Fruit fly (Drosophila melanogaster) whole organism, embryonic: Measurements from ENCODE around the gene Pak.

Experiments
- C15 ChIP-seq: fragments of 200-800 bp; sonication (Bioruptor generic); IDR thresholded peaks from 3 replicates; pipeline ENCODE4 v1.3.6; 2022; ENCODE audit warnings: missing biosample characterization, missing genetic modification characterization
- CG10462 ChIP-seq: fragments of 200-800 bp; sonication (Bioruptor generic); optimal IDR thresholded peaks from 2 replicates; lab custom pipeline; 2016; ENCODE audit warnings: missing biosample characterization, missing genetic modification characterization
- CG11560 ChIP-seq: fragments of 200-800 bp; sonication (Bioruptor generic); IDR thresholded peaks from 3 replicates; pipeline ENCODE4 v1.3.6; 2022; ENCODE audit warnings: missing biosample characterization, missing genetic modification characterization
- CG1233 ChIP-seq: fragments of 200-800 bp; sonication (Bioruptor generic); optimal IDR thresholded peaks from 4 replicates; lab custom pipeline; 2018; ENCODE audit warnings: missing biosample characterization, mild to moderate bottlenecking, missing genetic modification characterization
- CG14050 ChIP-seq: fragments of 200-800 bp; sonication (Bioruptor generic); IDR thresholded peaks from 3 replicates; pipeline ENCODE4 v1.3.6; 2022; ENCODE audit warnings: missing biosample characterization, missing genetic modification characterization
- CG2889 ChIP-seq: fragments of 200-800 bp; sonication (Bioruptor generic); IDR thresholded peaks from 3 replicates; pipeline ENCODE4 v1.3.6; 2022; ENCODE audit warnings: missing biosample characterization, missing genetic modification characterization
- CG30403 ChIP-seq: fragments of 200-800 bp; sonication (Bioruptor generic); optimal IDR thresholded peaks from 3 replicates; lab custom pipeline; 2016; ENCODE audit warnings: missing biosample characterization, missing genetic modification characterization
- CG32767 ChIP-seq: fragments of 200-800 bp; sonication (Bioruptor generic); IDR thresholded peaks from 2 replicates; pipeline ENCODE4 v1.3.6; 2022; ENCODE audit warnings: missing biosample characterization, missing genetic modification characterization
- CG42726 ChIP-seq: fragments of 200-800 bp; sonication (Bioruptor generic); IDR thresholded peaks from 2 replicates; pipeline ENCODE4 v1.3.6; 2022; ENCODE audit warnings: missing biosample characterization, missing genetic modification characterization; ENCODE audit not compliant: partially characterized antibody
- CG43689 ChIP-seq: fragments of 200-800 bp; sonication (Bioruptor generic); IDR thresholded peaks from 2 replicates; pipeline ENCODE4 v1.3.6; 2022; ENCODE audit warnings: missing biosample characterization, missing genetic modification characterization
- CG4617 ChIP-seq: fragments of 200-800 bp; sonication (Bioruptor generic); optimal IDR thresholded peaks from 3 replicates; lab custom pipeline; 2016; ENCODE audit warnings: missing biosample characterization, missing genetic modification characterization, borderline replicate concordance
- CG4707 ChIP-seq: fragments of 200-800 bp; sonication (Bioruptor generic); optimal IDR thresholded peaks from 2 replicates; lab custom pipeline; 2018; ENCODE audit warnings: missing biosample characterization, mild to moderate bottlenecking, missing genetic modification characterization, moderate library complexity
- CG6254 ChIP-seq: fragments of 200-800 bp; sonication (Bioruptor generic); optimal IDR thresholded peaks from 3 replicates; lab custom pipeline; 2017; ENCODE audit warnings: mild to moderate bottlenecking, missing biosample characterization, missing genetic modification reagents, missing genetic modification characterization
- CG7928 ChIP-seq: fragments of 200-800 bp; sonication (Bioruptor generic); optimal IDR thresholded peaks from 2 replicates; lab custom pipeline; 2017; ENCODE audit warnings: missing biosample characterization, mild to moderate bottlenecking, missing genetic modification characterization
- CG8281 ChIP-seq: fragments of 200-800 bp; sonication (Bioruptor generic); optimal IDR thresholded peaks from 2 replicates; lab custom pipeline; 2018; ENCODE audit warnings: missing biosample characterization, mild to moderate bottlenecking, missing genetic modification characterization, moderate library complexity
- CG8478 ChIP-seq: fragments of >200 bp; optimal IDR thresholded peaks from 2 replicates; lab custom pipeline; 2018
- CG9932 ChIP-seq: fragments of 200-800 bp; sonication (Bioruptor generic); IDR thresholded peaks from 2 replicates; pipeline ENCODE4 v1.3.6; 2022; ENCODE audit warnings: missing biosample characterization, missing genetic modification characterization
- D19A ChIP-seq: fragments of 200-800 bp; optimal IDR thresholded peaks from 3 replicates; lab custom pipeline; 2019; ENCODE audit warnings: missing biosample characterization, mild to moderate bottlenecking, missing genetic modification characterization, moderate library complexity
- D19B ChIP-seq: fragments of 200-800 bp; sonication (Bioruptor generic); optimal IDR thresholded peaks from 2 replicates; lab custom pipeline; 2017; ENCODE audit warnings: missing biosample characterization, mild to moderate bottlenecking, missing genetic modification characterization
- Doc3 ChIP-seq: fragments of 200-800 bp; sonication (Bioruptor generic); IDR thresholded peaks from 3 replicates; pipeline ENCODE4 v1.3.6; 2022; ENCODE audit warnings: missing biosample characterization, missing genetic modification characterization; ENCODE audit not compliant: partially characterized antibody
- Dp ChIP-seq: fragments of 200-800 bp; sonication (Bioruptor generic); optimal IDR thresholded peaks from 2 replicates; lab custom pipeline; 2018; ENCODE audit warnings: missing biosample characterization, mild to moderate bottlenecking, missing genetic modification characterization, moderate library complexity
- Lhr ChIP-seq: fragments of 200-800 bp; sonication (Bioruptor generic); optimal IDR thresholded peaks from 3 replicates; lab custom pipeline; 2017; ENCODE audit warnings: mild to moderate bottlenecking, missing biosample characterization, missing genetic modification reagents, missing genetic modification characterization
- Lim3 ChIP-seq: fragments of 200-800 bp; sonication (Bioruptor generic); IDR thresholded peaks from 2 replicates; pipeline ENCODE4 v1.3.6; 2022; ENCODE audit warnings: missing biosample characterization, missing genetic modification characterization
- NK7.1 ChIP-seq: fragments of 200-800 bp; sonication (Bioruptor generic); optimal IDR thresholded peaks from 3 replicates; lab custom pipeline; 2016; ENCODE audit warnings: missing biosample characterization, missing genetic modification characterization
- Nf-YA ChIP-seq: fragments of 200-800 bp; sonication (Bioruptor generic); IDR thresholded peaks from 2 replicates; pipeline ENCODE4 v1.3.6; 2022; ENCODE audit warnings: missing biosample characterization, missing genetic modification characterization
- Opbp ChIP-seq: fragments of 200-800 bp; sonication (Bioruptor generic); IDR thresholded peaks from 3 replicates; pipeline ENCODE4 v1.3.6; 2022; ENCODE audit warnings: missing biosample characterization, missing genetic modification characterization; ENCODE audit not compliant: partially characterized antibody
- Scr ChIP-seq: fragments of 200-800 bp; sonication (Bioruptor generic); IDR thresholded peaks from 2 replicates; pipeline ENCODE4 v1.3.6; 2022; ENCODE audit warnings: missing biosample characterization, missing genetic modification characterization; ENCODE audit not compliant: partially characterized antibody
- Sin3A ChIP-seq: fragments of >200 bp; optimal IDR thresholded peaks from 2 replicates; lab custom pipeline; 2018
- amos ChIP-seq: fragments of 200-800 bp; sonication (Bioruptor generic); IDR thresholded peaks from 2 replicates; pipeline ENCODE4 v1.3.6; 2022; ENCODE audit warnings: missing biosample characterization, missing genetic modification characterization; ENCODE audit not compliant: partially characterized antibody
- ap ChIP-seq: fragments of 200-800 bp; sonication (Bioruptor generic); IDR thresholded peaks from 2 replicates; pipeline ENCODE4 v1.3.6; 2022; ENCODE audit warnings: missing biosample characterization, missing genetic modification characterization
- bbx ChIP-seq: fragments of 200-800 bp; sonication (Bioruptor generic); IDR thresholded peaks from 2 replicates; pipeline ENCODE4 v1.3.6; 2022; ENCODE audit warnings: missing biosample characterization, missing genetic modification characterization; ENCODE audit not compliant: partially characterized antibody
- bcd ChIP-seq: fragments of 200-800 bp; sonication (Bioruptor generic); optimal IDR thresholded peaks from 2 replicates; lab custom pipeline; 2017; ENCODE audit warnings: missing biosample characterization, mild to moderate bottlenecking, missing genetic modification characterization
- cas ChIP-seq: fragments of 200-800 bp; sonication (Bioruptor generic); IDR thresholded peaks from 2 replicates; pipeline ENCODE4 v1.3.6; 2022; ENCODE audit warnings: missing biosample characterization, missing genetic modification characterization
- cato ChIP-seq: fragments of 200-800 bp; sonication (Bioruptor generic); optimal IDR thresholded peaks from 2 replicates; lab custom pipeline; 2016; ENCODE audit warnings: missing biosample characterization, missing genetic modification characterization, borderline replicate concordance
- chif ChIP-seq, 2 experiments: fragments of 200-800 bp; sonication (Bioruptor generic); optimal IDR thresholded peaks; 3 replicates each; lab custom pipeline; 2016; ENCODE audit warnings: missing biosample characterization in 2 of 2, missing genetic modification characterization in 2 of 2
- dmrt99B ChIP-seq: fragments of 200-800 bp; sonication (Bioruptor generic); optimal IDR thresholded peaks from 2 replicates; lab custom pipeline; 2018; ENCODE audit warnings: missing biosample characterization, mild to moderate bottlenecking, missing genetic modification characterization, moderate library complexity
- grau ChIP-seq: fragments of 200-800 bp; optimal IDR thresholded peaks from 3 replicates; lab custom pipeline; 2019; ENCODE audit warnings: missing biosample characterization, mild to moderate bottlenecking, missing genetic modification characterization, moderate library complexity
- prd ChIP-seq, 3 experiments: fragments of >200 bp in 2 of 3; fragments of 200-800 bp in 1 of 3; sonication (Bioruptor generic) in 1 of 3; optimal IDR thresholded peaks in 2 of 3; IDR thresholded peaks in 1 of 3; 2 replicates in 2 of 3; 3 replicates in 1 of 3; pipeline versions ENCODE4 v1.3.6 to Lab custom; 2017 to 2022; ENCODE audit warnings: missing biosample characterization in 1 of 3, missing genetic modification characterization in 1 of 3
- ranshi ChIP-seq: fragments of 200-800 bp; sonication (Bioruptor generic); IDR thresholded peaks from 2 replicates; pipeline ENCODE4 v1.3.6; 2022; ENCODE audit warnings: missing biosample characterization, missing genetic modification characterization
- salm ChIP-seq: fragments of 200-800 bp; sonication (Bioruptor generic); optimal IDR thresholded peaks from 2 replicates; lab custom pipeline; 2018; ENCODE audit warnings: missing biosample characterization, mild to moderate bottlenecking, missing genetic modification characterization
- sc ChIP-seq, 3 experiments: fragments of >200 bp in 2 of 3; fragments of 200-800 bp in 1 of 3; sonication (Bioruptor generic) in 1 of 3; optimal IDR thresholded peaks; 2 replicates in 2 of 3; 3 replicates in 1 of 3; lab custom pipeline; 2017; ENCODE audit warnings: mild to moderate bottlenecking in 1 of 3, missing biosample characterization in 1 of 3, missing genetic modification characterization in 1 of 3, missing genetic modification reagents in 1 of 3
- sens ChIP-seq: fragments of 200-800 bp; sonication (Bioruptor generic); peaks from one replicate; lab custom pipeline; 2016; ENCODE audit warnings: missing biosample characterization, missing genetic modification characterization
- sna ChIP-seq: fragments of 200-800 bp; sonication (Bioruptor generic); IDR thresholded peaks from 2 replicates; pipeline ENCODE4 v1.3.6; 2022; ENCODE audit warnings: missing biosample characterization, missing genetic modification characterization; ENCODE audit not compliant: partially characterized antibody
- tna ChIP-seq: fragments of 200-800 bp; sonication (Bioruptor generic); IDR thresholded peaks from 2 replicates; pipeline ENCODE4 v1.3.6; 2022; ENCODE audit warnings: missing biosample characterization, missing genetic modification characterization; ENCODE audit not compliant: partially characterized antibody
- tup ChIP-seq: fragments of 200-800 bp; sonication (Bioruptor generic); optimal IDR thresholded peaks from 2 replicates; lab custom pipeline; 2016; ENCODE audit warnings: missing biosample characterization, mild to moderate bottlenecking, missing genetic modification characterization, moderate library complexity
- vnd ChIP-seq: fragments of 200-800 bp; sonication (Bioruptor generic); IDR thresholded peaks from 3 replicates; pipeline ENCODE4 v1.3.6; 2022; ENCODE audit warnings: missing biosample characterization, missing genetic modification characterization; ENCODE audit not compliant: partially characterized antibody
- vvl ChIP-seq: fragments of 200-800 bp; sonication (Bioruptor generic); IDR thresholded peaks from 2 replicates; pipeline ENCODE4 v1.3.6; 2022; ENCODE audit warnings: missing biosample characterization, missing genetic modification characterization
- zen ChIP-seq: fragments of 200-800 bp; sonication (Bioruptor generic); optimal IDR thresholded peaks from 3 replicates; lab custom pipeline; 2018; ENCODE audit warnings: missing biosample characterization, mild to moderate bottlenecking, missing genetic modification characterization, moderate library complexity
- zen2 ChIP-seq: fragments of 200-800 bp; sonication (Bioruptor generic); IDR thresholded peaks from 3 replicates; pipeline ENCODE4 v1.3.6; 2022; ENCODE audit warnings: missing biosample characterization, missing genetic modification characterization; ENCODE audit not compliant: partially characterized antibody
- zfh2 ChIP-seq: fragments of 200-800 bp; sonication (Bioruptor generic); optimal IDR thresholded peaks from 2 replicates; lab custom pipeline; 2016; ENCODE audit warnings: missing biosample characterization, missing genetic modification characterization

Pak gene

DNA sequence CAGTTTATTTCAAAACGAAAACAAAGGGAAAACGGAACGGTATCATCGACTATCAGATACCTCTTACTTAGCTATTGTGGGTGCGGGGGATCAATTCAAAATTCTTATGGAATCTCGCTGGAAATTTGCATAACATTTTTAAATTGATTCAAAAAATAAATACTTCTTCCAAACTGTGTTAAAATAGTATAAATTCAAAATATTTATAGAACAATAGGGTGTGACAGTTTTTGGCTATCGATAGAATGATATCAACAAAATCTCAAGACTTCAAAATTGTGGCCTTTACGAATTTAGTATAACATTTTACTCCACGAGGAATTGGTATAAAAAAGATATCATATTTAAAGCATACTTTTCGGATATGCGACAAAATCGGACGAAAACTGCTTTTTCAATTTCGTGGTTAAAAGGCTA lies 37.7 kb downstream of the Pak start (continued):
- no peak for TF ChIP-seq CG4617
- peak; percentile 55 for TF ChIP-seq bbx (GFP tag; lab: Robert Waterston, UW)
- peak; percentile 44 for TF ChIP-seq D19B (GFP tag; lab: Kevin White, UChicago)
- TF ChIP-seq bcd (GFP tag; lab: Kevin White, UChicago), result no peak
- TF ChIP-seq CG11560 (tag; lab: Robert Waterston, UW), result no peak
- no peak for TF ChIP-seq CG6254 (GFP tag; lab: Kevin White, UChicago)
- TF ChIP-seq zen, result no peak
- no peak for TF ChIP-seq CG43689 (GFP tag; lab: Robert Waterston, UW)
- TF ChIP-seq CG7928 (GFP tag; lab: Kevin White, UChicago), result no peak
- TF ChIP-seq CG8478 (lab: Kevin White, UChicago), result no peak
- TF ChIP-seq zfh2 (GFP tag; lab: Kevin White, UChicago), result no peak
- peak; percentile 92 for TF ChIP-seq tna
- TF ChIP-seq Sin3A (lab: Kevin White, UChicago), result no peak
- no peak for TF ChIP-seq CG14050 (GFP tag; lab: Robert Waterston, UW)
- TF ChIP-seq CG1233 (GFP tag; lab: Kevin White, UChicago), result no peak
- TF ChIP-seq Nf-YA (GFP tag; lab: Robert Waterston, UW), result no peak
- no peak for TF ChIP-seq prd (optimal IDR thresholded peaks at IDR 0.05; lab: Kevin White, UChicago)
- no peak for TF ChIP-seq prd (GFP tag; IDR thresholded peaks at IDR 0.05; lab: Robert Waterston, UW)
- TF ChIP-seq salm (tag; lab: Kevin White, UChicago), result no peak
- TF ChIP-seq Lhr (GFP tag; lab: Kevin White, UChicago), result no peak
- no peak for TF ChIP-seq cato (GFP tag; lab: Kevin White, UChicago)
- no peak for TF ChIP-seq CG42726 (GFP tag; lab: Robert Waterston, UW)
- TF ChIP-seq Lim3 (GFP tag; lab: Robert Waterston, UW), result no peak
- TF ChIP-seq CG30403 (GFP tag; lab: Kevin White, UChicago), result no peak
- TF ChIP-seq zen2 (GFP tag; lab: Robert Waterston, UW), result peak; percentile 55; the same call in 1 of the 3 replicates
- no peak for TF ChIP-seq D19A (tag; lab: Kevin White, UChicago)
- TF ChIP-seq Opbp, result peak; percentile 48; the same call in 1 of the 3 replicates
- TF ChIP-seq CG4707, result no peak
- no peak for TF ChIP-seq grau (tag; lab: Kevin White, UChicago)
- no peak for TF ChIP-seq CG32767 (GFP tag; lab: Robert Waterston, UW)
- TF ChIP-seq vvl (GFP tag; lab: Robert Waterston, UW), result no peak
- TF ChIP-seq CG8281, result no peak
- no peak for TF ChIP-seq cas (GFP tag; lab: Robert Waterston, UW)
- TF ChIP-seq amos (GFP tag; lab: Robert Waterston, UW), result peak; percentile 47; the same call in 1 of the 2 replicates
- TF ChIP-seq sna (GFP tag; lab: Robert Waterston, UW), result peak; percentile 81
- TF ChIP-seq vnd (GFP tag; lab: Robert Waterston, UW), result peak; percentile 69; the same call in 2 of the 3 replicates
- TF ChIP-seq ranshi (GFP tag; lab: Robert Waterston, UW), result no peak
- TF ChIP-seq sc (optimal IDR thresholded peaks at IDR 0.05; lab: Kevin White, UChicago), result no peak
- no peak for TF ChIP-seq sc (GFP tag; optimal IDR thresholded peaks at IDR 0.05; lab: Kevin White, UChicago)
- TF ChIP-seq CG2889 (GFP tag; lab: Robert Waterston, UW), result no peak
- TF ChIP-seq Dp (GFP tag; lab: Kevin White, UChicago), result no peak
- TF ChIP-seq C15 (GFP tag; lab: Robert Waterston, UW), result no peak
- TF ChIP-seq Doc3 (GFP tag; lab: Robert Waterston, UW), result peak; percentile 64; the same call in 1 of the 3 replicates
- TF ChIP-seq sens (GFP tag; lab: Kevin White, UChicago), result peak; percentile 48
- peak; percentile 71 for TF ChIP-seq Scr (GFP tag; lab: Robert Waterston, UW)
- TF ChIP-seq CG10462, result no peak
- no peak for TF ChIP-seq ap
- TF ChIP-seq CG9932 (GFP tag; lab: Robert Waterston, UW), result no peak
- no peak for TF ChIP-seq NK7.1 (GFP tag; lab: Kevin White, UChicago)
- no peak for TF ChIP-seq chif (GFP tag; optimal IDR thresholded peaks at IDR 0.05; lab: Kevin White, UChicago)
- no peak for TF ChIP-seq tup (GFP tag; lab: Kevin White, UChicago)
- TF ChIP-seq dmrt99B (tag; lab: Kevin White, UChicago), result no peak
